Worm (Caenorhabditis elegans) whole organism, L4 larva: Measurements from ENCODE around the gene spt-5.

ENCODE experiments used
- D1046.2 ChIP-seq: fragments of 200-800 bp; sonication (Bioruptor generic); IDR thresholded peaks from 2 replicates; pipeline ENCODE4 v1.3.6; 2022; ENCODE audit warnings: missing genetic modification characterization, missing compliant biosample characterization
- F44E2.7 ChIP-seq: fragments of 200-800 bp; sonication (Bioruptor generic); IDR thresholded peaks from 2 replicates; pipeline ENCODE4 v2.1.2; 2022; ENCODE audit warnings: missing genetic modification characterization, missing compliant biosample characterization
- R02D3.7 ChIP-seq: fragments of 150-350 bp; sonication (generic microtip); optimal IDR thresholded peaks from 3 replicates; lab custom pipeline; 2014; ENCODE audit warnings: missing biosample characterization, missing genetic modification characterization
- T20F7.1 ChIP-seq: fragments of 200-800 bp; sonication (Bioruptor generic); optimal IDR thresholded peaks from 2 replicates; lab custom pipeline; 2018; ENCODE audit warnings: mild to moderate bottlenecking, missing genetic modification characterization, missing compliant biosample characterization
- Y105C5A.15 ChIP-seq: fragments of 200-800 bp; sonication (Bioruptor generic); IDR thresholded peaks from 2 replicates; pipeline ENCODE4 v1.3.6; 2022; ENCODE audit warnings: missing genetic modification characterization, missing compliant biosample characterization
- Y48G9A.11 ChIP-seq: fragments of 200-800 bp; sonication (Bioruptor generic); IDR thresholded peaks from 2 replicates; pipeline ENCODE4 v1.3.6; 2022; ENCODE audit warnings: missing genetic modification reagents, missing genetic modification characterization, missing compliant biosample characterization
- Y5F2A.4 ChIP-seq: fragments of 200-800 bp; sonication (Bioruptor generic); optimal IDR thresholded peaks from 2 replicates; lab custom pipeline; 2018; ENCODE audit warnings: mild to moderate bottlenecking, missing genetic modification characterization, missing compliant biosample characterization
- Y75B8A.6 ChIP-seq: fragments of 200-800 bp; sonication (Bioruptor generic); IDR thresholded peaks from 2 replicates; pipeline ENCODE4 v1.3.6; 2022; ENCODE audit warnings: missing genetic modification reagents, missing genetic modification characterization, missing compliant biosample characterization
- ZK337.2 ChIP-seq: fragments of 200-800 bp; sonication (Bioruptor generic); IDR thresholded peaks from 2 replicates; pipeline ENCODE4 v1.3.6; 2022; ENCODE audit warnings: missing genetic modification reagents, missing genetic modification characterization, missing compliant biosample characterization
- ZK546.5 ChIP-seq, 2 experiments: sonication (generic microtip); optimal IDR thresholded peaks; 2 replicates each; lab custom pipeline; 2017; ENCODE audit warnings: missing biosample characterization in 2 of 2, missing genetic modification characterization in 2 of 2
- aha-1 ChIP-seq: fragments of 150-350 bp; peaks from one replicate; lab custom pipeline; 2014; ENCODE audit warnings: missing biosample characterization, missing genetic modification characterization
- arid-1 ChIP-seq: fragments of 200-800 bp; sonication (Bioruptor generic); conservative IDR thresholded peaks from 2 replicates; pipeline ENCODE4 v1.3.6; 2022; ENCODE audit warnings: missing genetic modification reagents, missing genetic modification characterization, missing compliant biosample characterization
- ceh-32 ChIP-seq: sonication (generic microtip); optimal IDR thresholded peaks from 2 replicates; lab custom pipeline; 2016; ENCODE audit warnings: mild to moderate bottlenecking, missing genetic modification characterization, missing compliant biosample characterization; ENCODE audit not compliant: poor library complexity
- daf-16 ChIP-seq, 3 experiments: sonication (generic microtip); optimal IDR thresholded peaks; 2 replicates each; lab custom pipeline; 2016 to 2017; ENCODE audit warnings: missing genetic modification characterization in 3 of 3, missing genetic modification reagents in 3 of 3, mild to moderate bottlenecking in 2 of 3, missing compliant biosample characterization in 2 of 3, missing biosample characterization in 1 of 3, moderate library complexity in 1 of 3
- duxl-1 ChIP-seq: sonication (generic microtip); optimal IDR thresholded peaks from 2 replicates; lab custom pipeline; 2016; ENCODE audit warnings: mild to moderate bottlenecking, missing genetic modification characterization, moderate library complexity, missing compliant biosample characterization; ENCODE audit not compliant: poor library complexity
- dve-1 ChIP-seq: sonication (generic microtip); optimal IDR thresholded peaks from 2 replicates; lab custom pipeline; 2017; ENCODE audit warnings: antibody characterized with exemption, mild to moderate bottlenecking, missing genetic modification characterization, missing compliant biosample characterization; ENCODE audit not compliant: insufficient read depth
- egl-27 ChIP-seq: sonication (generic microtip); optimal IDR thresholded peaks from 3 replicates; lab custom pipeline; 2017; ENCODE audit warnings: missing biosample characterization, missing genetic modification reagents, missing genetic modification characterization
- egl-43 ChIP-seq: fragments of 200-800 bp; sonication (Bioruptor generic); IDR thresholded peaks from 2 replicates; pipeline ENCODE4 v1.3.6; 2022; ENCODE audit warnings: missing genetic modification reagents, missing genetic modification characterization, missing compliant biosample characterization
- fkh-10 ChIP-seq: fragments of 150-350 bp; optimal IDR thresholded peaks from 2 replicates; lab custom pipeline; 2014; ENCODE audit warnings: missing biosample characterization, missing genetic modification reagents, missing genetic modification characterization
- hif-1 ChIP-seq, 2 experiments: sonication (generic microtip); optimal IDR thresholded peaks; 2 replicates each; lab custom pipeline; 2016 to 2017; ENCODE audit warnings: missing compliant biosample characterization in 2 of 2, missing genetic modification characterization in 2 of 2, missing genetic modification reagents in 2 of 2, missing genotype in 2 of 2, mild to moderate bottlenecking in 1 of 2
- hlh-11 ChIP-seq: fragments of 200-800 bp; sonication (Bioruptor generic); optimal IDR thresholded peaks from 2 replicates; lab custom pipeline; 2018; ENCODE audit warnings: mild to moderate bottlenecking, missing genetic modification characterization, missing compliant biosample characterization
- hlh-30 ChIP-seq: sonication (generic microtip); optimal IDR thresholded peaks from 2 replicates; lab custom pipeline; 2017; ENCODE audit warnings: antibody characterized with exemption, mild to moderate bottlenecking, missing genetic modification characterization, missing compliant biosample characterization; ENCODE audit not compliant: insufficient read depth
- jun-1 ChIP-seq: fragments of 150-350 bp; optimal IDR thresholded peaks from 2 replicates; lab custom pipeline; 2014; ENCODE audit warnings: missing biosample characterization, missing genetic modification reagents, missing genetic modification characterization
- lin-15B ChIP-seq: fragments of 150-350 bp; sonication (generic microtip); optimal IDR thresholded peaks from 3 replicates; lab custom pipeline; 2014; ENCODE audit warnings: missing biosample characterization, missing genetic modification characterization
- lin-38 ChIP-seq: fragments of 200-800 bp; sonication (Bioruptor generic); IDR thresholded peaks from 2 replicates; pipeline ENCODE4 v1.3.6; 2022; ENCODE audit warnings: missing genetic modification reagents, missing genetic modification characterization, missing compliant biosample characterization
- lir-3 ChIP-seq: sonication (generic microtip); optimal IDR thresholded peaks from 2 replicates; lab custom pipeline; 2016; ENCODE audit warnings: mild to moderate bottlenecking, missing genetic modification characterization, missing compliant biosample characterization
- lsy-2 ChIP-seq, 2 experiments: fragments of 150-350 bp in 1 of 2; sonication (generic microtip) in 1 of 2; optimal IDR thresholded peaks; 2 replicates each; lab custom pipeline; 2014 to 2017; ENCODE audit warnings: missing biosample characterization in 2 of 2, missing genetic modification characterization in 2 of 2
- madf-5 ChIP-seq, 2 experiments: fragments of 200-800 bp; sonication (Bioruptor generic); IDR thresholded peaks; 2 replicates each; pipeline ENCODE4 v1.3.6; 2022; ENCODE audit warnings: missing compliant biosample characterization in 2 of 2, missing genetic modification characterization in 2 of 2
- madf-9 ChIP-seq: fragments of 200-800 bp; sonication (Bioruptor generic); conservative IDR thresholded peaks from 2 replicates; pipeline ENCODE4 v1.3.6; 2022; ENCODE audit warnings: missing genetic modification reagents, missing genetic modification characterization, missing compliant biosample characterization
- mep-1 ChIP-seq: fragments of 150-350 bp; sonication (generic microtip); optimal IDR thresholded peaks from 3 replicates; lab custom pipeline; 2014; ENCODE audit warnings: missing biosample characterization, missing genetic modification characterization
- mes-2 ChIP-seq: sonication (generic microtip); optimal IDR thresholded peaks from 2 replicates; lab custom pipeline; 2016; ENCODE audit warnings: missing genotype, mild to moderate bottlenecking, missing genetic modification characterization, missing compliant biosample characterization; ENCODE audit not compliant: poor library complexity, severe bottlenecking
- nhr-102 ChIP-seq: sonication (generic microtip); optimal IDR thresholded peaks from 2 replicates; lab custom pipeline; 2016; ENCODE audit warnings: mild to moderate bottlenecking, missing genetic modification characterization, moderate library complexity, missing compliant biosample characterization
- nhr-111 ChIP-seq: fragments of 200-800 bp; sonication (Bioruptor generic); optimal IDR thresholded peaks from 2 replicates; lab custom pipeline; 2018; ENCODE audit warnings: mild to moderate bottlenecking, missing genetic modification characterization, missing compliant biosample characterization
- nhr-41 ChIP-seq: fragments of 200-800 bp; sonication (Bioruptor generic); IDR thresholded peaks from 2 replicates; pipeline ENCODE4 v1.3.6; 2022; ENCODE audit warnings: missing genetic modification reagents, missing genetic modification characterization, missing compliant biosample characterization
- nhr-48 ChIP-seq: sonication (generic microtip); optimal IDR thresholded peaks from 2 replicates; lab custom pipeline; 2016; ENCODE audit warnings: mild to moderate bottlenecking, missing genetic modification characterization, missing compliant biosample characterization
- nhr-76 ChIP-seq: fragments of 150-350 bp; optimal IDR thresholded peaks from 2 replicates; lab custom pipeline; 2014; ENCODE audit warnings: missing biosample characterization, missing genetic modification characterization
- nhr-77 ChIP-seq: fragments of 150-350 bp; optimal IDR thresholded peaks from 2 replicates; lab custom pipeline; 2014; ENCODE audit warnings: missing biosample characterization, missing genetic modification characterization
- pqm-1 ChIP-seq: sonication (generic microtip); optimal IDR thresholded peaks from 2 replicates; lab custom pipeline; 2017; ENCODE audit warnings: missing biosample characterization, missing genetic modification characterization
- rbr-2 ChIP-seq: sonication (generic microtip); optimal IDR thresholded peaks from 2 replicates; lab custom pipeline; 2016; ENCODE audit warnings: missing genotype, missing genetic modification characterization, missing compliant biosample characterization
- set-16 ChIP-seq: fragments of 200-800 bp; sonication (Bioruptor generic); IDR thresholded peaks from 2 replicates; pipeline ENCODE4 v1.3.6; 2022; ENCODE audit warnings: missing genetic modification reagents, missing genetic modification characterization, missing compliant biosample characterization
- skn-1 ChIP-seq: fragments of 150-350 bp; optimal IDR thresholded peaks from 2 replicates; lab custom pipeline; 2014; ENCODE audit warnings: missing biosample characterization, missing genetic modification characterization
- vab-7 ChIP-seq: fragments of 200-800 bp; sonication (Bioruptor generic); IDR thresholded peaks from 2 replicates; pipeline ENCODE4 v1.3.6; 2022; ENCODE audit warnings: missing genetic modification reagents, missing genetic modification characterization, missing compliant biosample characterization
- ztf-7 ChIP-seq: fragments of 150-350 bp; optimal IDR thresholded peaks from 2 replicates; lab custom pipeline; 2014; ENCODE audit warnings: missing biosample characterization, missing genetic modification characterization

spt-5 gene

ce11 chrIV:12034776-12035175 lies 16.5 kb upstream of the spt-5 start:
- TF ChIP-seq set-16 (GFP tag; lab: Robert Waterston, UW) (peak; percentile 15), D1046.2 (GFP tag; lab: Robert Waterston, UW) (no peak), madf-9 (GFP tag; lab: Robert Waterston, UW) (no peak), aha-1 (tag; lab: Kevin White, UChicago) (peak; percentile 62), lin-38 (GFP tag; lab: Robert Waterston, UW) (no peak), mep-1 (no peak), mes-2 (tag; lab: Kevin White, UChicago) (no peak), nhr-111 (GFP tag; lab: Kevin White, UChicago) (no peak), egl-43 (GFP tag; lab: Robert Waterston, UW) (peak; percentile 34; the same call in 1 of the 2 replicates)
- TF ChIP-seq, all 104 proteins: peak for 3

- no peak for TF ChIP-seq hlh-30 (tag; lab: Kevin White, UChicago)
- TF ChIP-seq skn-1 = no peak
- no peak for TF ChIP-seq pqm-1
- TF ChIP-seq egl-27 (tag; lab: Kevin White, UChicago) = no peak
- no peak for TF ChIP-seq hlh-11 (tag; lab: Kevin White, UChicago)
- TF ChIP-seq fkh-10 (GFP tag; lab: Kevin White, UChicago) = no peak
- no peak for TF ChIP-seq vab-7 (GFP tag; lab: Robert Waterston, UW)
- TF ChIP-seq ZK337.2 = no peak
- no peak for TF ChIP-seq jun-1 (tag; lab: Kevin White, UChicago)
- TF ChIP-seq hif-1 (tag; optimal IDR thresholded peaks at IDR 0.05; lab: Kevin White, UChicago) = no peak
- TF ChIP-seq ceh-32 (tag; lab: Kevin White, UChicago) = no peak
- peak; percentile 39 for TF ChIP-seq Y5F2A.4 (GFP tag; lab: Kevin White, UChicago)
- no peak for TF ChIP-seq nhr-76 (tag; lab: Kevin White, UChicago)
- no peak for TF ChIP-seq nhr-77
- TF ChIP-seq lir-3 (tag; lab: Kevin White, UChicago) = no peak
- peak; percentile 0 for TF ChIP-seq nhr-102 (tag; lab: Kevin White, UChicago)
- peak; percentile 94 for TF ChIP-seq aha-1 (tag; lab: Kevin White, UChicago)
- no peak for TF ChIP-seq set-16 (GFP tag; lab: Robert Waterston, UW)
Measured at ce11 chrIV:12035422-12035821, 15.9 kb upstream of the spt-5 start.

ce11 chrIV:12036924-12037323 lies 14.4 kb upstream of the spt-5 start:
- TF ChIP-seq mep-1 (peak; percentile 73), ZK546.5 (tag; optimal IDR thresholded peaks at IDR 0.05; lab: Kevin White, UChicago) (no peak), daf-16 (GFP tag; optimal IDR thresholded peaks at IDR 0.05; lab: Kevin White, UChicago) (no peak), daf-16 (tag; optimal IDR thresholded peaks at IDR 0.05; lab: Kevin White, UChicago) (peak; percentile 43), ztf-7 (tag; lab: Kevin White, UChicago) (peak; percentile 27), F44E2.7 (GFP tag; lab: Robert Waterston, UW) (no peak), Y105C5A.15 (GFP tag; lab: Robert Waterston, UW) (0 out of 2 replicates have a peak, but pooled peaks have one; percentile 38), lin-38 (GFP tag; lab: Robert Waterston, UW) (peak; percentile 32; the same call in 1 of the 2 replicates), lin-15B (tag; lab: Kevin White, UChicago) (no peak), Y48G9A.11 (no peak), lsy-2 (tag; optimal IDR thresholded peaks at IDR 0.05; lab: Kevin White, UChicago) (peak in 1 of 2 experiments; percentile 76), rbr-2 (tag; lab: Kevin White, UChicago) (peak; percentile 6), dve-1 (tag; lab: Kevin White, UChicago) (peak; percentile 26), T20F7.1 (GFP tag; lab: Kevin White, UChicago) (peak; percentile 0), nhr-41 (no peak), duxl-1 (tag; lab: Kevin White, UChicago) (peak; percentile 4), arid-1 (peak; percentile 49; the same call in 1 of the 2 replicates), nhr-48 (tag; lab: Kevin White, UChicago) (peak; percentile 23), nhr-77 (peak; percentile 34), mes-2 (tag; lab: Kevin White, UChicago) (peak; percentile 23), R02D3.7 (tag; lab: Kevin White, UChicago) (no peak), hlh-30 (tag; lab: Kevin White, UChicago) (peak; percentile 5), madf-5 (GFP tag; IDR thresholded peaks at IDR 0.05; lab: Robert Waterston, UW) (0 out of 4 replicates have a peak, but pooled peaks of 1 of the 2 experiments have one; percentile 12), Y75B8A.6 (GFP tag; lab: Robert Waterston, UW) (no peak), nhr-102 (tag; lab: Kevin White, UChicago) (peak; percentile 38)
